Worm (Caenorhabditis elegans): ENCODE results near the gene F32H5.1.

- TF ChIP-seq W03F9.2 (tag; optimal IDR thresholded peaks at IDR 0.05), result no peak
- TF ChIP-seq him-1 (tag; optimal IDR thresholded peaks at IDR 0.05), result no peak
- no peak for TF ChIP-seq dao-5 (tag; optimal IDR thresholded peaks at IDR 0.05)
These were observed 22.3 kb upstream of the F32H5.1 start, which contains the start of gene ifbp-1 for ce11 chrV:13380178-13380577.
